Fruit fly (Drosophila melanogaster): Measurements from ENCODE around the gene Prosalpha4.
A peak's percentile ranks its signal among the peaks of the same experiment; 100 is the strongest.

The Prosalpha4 gene

DNA sequence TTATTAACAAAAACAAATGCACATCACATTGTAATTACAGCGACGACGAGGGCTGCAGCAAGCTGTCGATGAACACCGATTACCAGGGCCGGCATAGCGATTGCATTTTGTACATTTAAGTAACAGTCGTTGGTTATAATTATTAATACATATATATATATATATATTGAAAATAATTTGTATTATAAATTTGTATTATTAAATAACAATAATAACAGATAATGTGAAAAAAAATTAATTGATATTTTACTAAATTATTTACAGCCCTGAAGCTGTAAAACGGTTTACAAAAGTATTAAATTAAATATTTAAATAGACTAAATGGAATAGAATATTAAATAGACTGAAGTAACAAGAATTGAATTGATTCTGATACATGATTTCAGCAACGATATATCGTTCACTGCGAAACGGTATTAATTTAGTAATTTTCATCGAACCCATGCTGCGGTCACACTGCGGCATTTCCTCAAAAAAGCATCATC lies at the start of gene Prosalpha4, which contains the start of gene kat80:
TSS of gene Prosalpha4 (plus strand) at position 417 of the 485 bp plus-strand sequence.
TSS of gene kat80 (minus strand) at position 327 of the 485 bp plus-strand sequence.
- no peak for TF ChIP-seq Clk (GFP tag; optimal IDR thresholded peaks at IDR 0.05)
- TF ChIP-seq bab1 (GFP tag; optimal IDR thresholded peaks at IDR 0.05), result no peak
- peak; percentile 22 for TF ChIP-seq pad (GFP tag; optimal IDR thresholded peaks at IDR 0.05)
- peak; percentile 49 for TF ChIP-seq toe (GFP tag; optimal IDR thresholded peaks at IDR 0.05)
- no peak for TF ChIP-seq CG7045 (GFP tag; optimal IDR thresholded peaks at IDR 0.05)
- TF ChIP-seq Mnt (GFP tag; optimal IDR thresholded peaks at IDR 0.05), result peak; percentile 32
- TF ChIP-seq kay (GFP tag; ENCODE audit: borderline replicate concordance), result no peak
- TF ChIP-seq CG12768 (GFP tag; optimal IDR thresholded peaks at IDR 0.05), result no peak
- TF ChIP-seq CG1620 (GFP tag; optimal IDR thresholded peaks at IDR 0.05), result peak; percentile 26
- TF ChIP-seq CG5204 (GFP tag; optimal IDR thresholded peaks at IDR 0.05), result no peak
- no peak for TF ChIP-seq CG33017 (tag; optimal IDR thresholded peaks at IDR 0.05)
- TF ChIP-seq cic (GFP tag; optimal IDR thresholded peaks at IDR 0.05), result no peak
- peak; percentile 72 for TF ChIP-seq CG14711 (tag; optimal IDR thresholded peaks at IDR 0.05)
- TF ChIP-seq Hr96 (GFP tag; optimal IDR thresholded peaks at IDR 0.05), result no peak
- peak; percentile 20 for TF ChIP-seq ovo (GFP tag; optimal IDR thresholded peaks at IDR 0.05)
- no peak for TF ChIP-seq Crg-1 (GFP tag; optimal IDR thresholded peaks at IDR 0.05)
- TF ChIP-seq tj (GFP tag; optimal IDR thresholded peaks at IDR 0.05), result peak; percentile 41
- peak; percentile 68 for TF ChIP-seq CG11617 (GFP tag; optimal IDR thresholded peaks at IDR 0.05)
- TF ChIP-seq CG7101 (tag; optimal IDR thresholded peaks at IDR 0.05), result peak; percentile 68
- no peak for TF ChIP-seq cnc (optimal IDR thresholded peaks at IDR 0.05)

DNA sequence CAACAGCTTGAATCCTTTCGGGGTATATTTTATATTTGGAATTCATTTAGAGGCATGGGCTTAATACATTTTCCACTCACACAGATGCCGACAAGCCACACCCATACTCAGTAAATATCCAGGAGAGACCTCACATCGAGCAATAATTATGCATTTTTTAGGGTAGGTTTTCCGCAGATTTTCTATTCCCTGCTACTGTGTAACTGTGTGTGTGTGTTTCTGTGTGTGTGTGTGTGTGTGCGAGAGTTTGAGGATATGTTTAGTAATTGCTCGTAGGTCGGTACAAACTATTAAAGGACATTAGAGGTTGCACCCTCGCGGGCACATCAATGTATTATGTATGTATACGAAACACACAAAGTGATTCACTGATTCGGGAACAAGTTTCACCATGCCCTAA lies 44.8 kb upstream of the Prosalpha4 start:
- TF ChIP-seq CG5204 (GFP tag; optimal IDR thresholded peaks at IDR 0.05), result no peak
- TF ChIP-seq CG7101 (tag; optimal IDR thresholded peaks at IDR 0.05), result no peak
- TF ChIP-seq pad (GFP tag; optimal IDR thresholded peaks at IDR 0.05), result no peak
- no peak for TF ChIP-seq CG7045 (GFP tag; optimal IDR thresholded peaks at IDR 0.05)
- TF ChIP-seq cnc (optimal IDR thresholded peaks at IDR 0.05), result no peak
- no peak for TF ChIP-seq Mnt (GFP tag; optimal IDR thresholded peaks at IDR 0.05)
- TF ChIP-seq Hr96 (GFP tag; optimal IDR thresholded peaks at IDR 0.05), result no peak

DNA sequence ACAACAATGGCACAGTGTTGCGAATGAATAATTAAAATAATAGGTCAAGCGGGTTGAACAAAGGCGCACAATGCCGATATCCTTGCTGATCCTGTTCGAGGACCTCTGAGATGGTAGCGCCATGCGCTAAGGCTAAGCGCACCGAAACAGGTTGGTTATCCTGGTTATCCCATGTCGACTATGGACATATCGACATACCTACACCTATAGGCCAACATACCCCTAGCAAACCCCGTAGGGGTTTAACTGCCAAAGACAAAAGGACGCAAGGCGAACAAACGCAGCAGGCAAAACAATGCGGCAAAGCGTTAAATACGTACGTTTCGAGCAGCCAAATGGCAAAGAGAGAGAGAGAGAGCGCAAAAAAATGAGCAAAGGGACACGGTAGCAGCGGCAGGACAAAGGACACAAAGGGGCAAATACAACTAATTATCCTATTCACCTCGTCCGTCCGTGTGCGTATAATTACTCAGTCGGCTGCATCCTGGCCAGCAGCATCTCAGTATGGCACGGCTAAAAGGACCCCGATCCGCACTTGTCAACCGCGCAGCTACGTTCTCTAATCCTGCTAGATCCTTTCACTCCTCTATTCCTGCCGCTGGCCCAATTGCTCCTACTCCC lies 34.1 kb upstream of the Prosalpha4 start:
- TF ChIP-seq CG12768 (GFP tag; optimal IDR thresholded peaks at IDR 0.05), result no peak
- no peak for TF ChIP-seq ovo (GFP tag; optimal IDR thresholded peaks at IDR 0.05)
- TF ChIP-seq CG11617 (GFP tag; optimal IDR thresholded peaks at IDR 0.05), result no peak
- no peak for TF ChIP-seq pad (GFP tag; optimal IDR thresholded peaks at IDR 0.05)
- no peak for TF ChIP-seq CG5204 (GFP tag; optimal IDR thresholded peaks at IDR 0.05)
- TF ChIP-seq CG7101 (tag; optimal IDR thresholded peaks at IDR 0.05), result no peak
- TF ChIP-seq Mnt (GFP tag; optimal IDR thresholded peaks at IDR 0.05), result no peak
- no peak for TF ChIP-seq CG33017 (tag; optimal IDR thresholded peaks at IDR 0.05)
- TF ChIP-seq toe (GFP tag; optimal IDR thresholded peaks at IDR 0.05), result no peak
- TF ChIP-seq kay (GFP tag; ENCODE audit: borderline replicate concordance), result no peak
- no peak for TF ChIP-seq Crg-1 (GFP tag; optimal IDR thresholded peaks at IDR 0.05)
- TF ChIP-seq CG1620 (GFP tag; optimal IDR thresholded peaks at IDR 0.05), result no peak
- no peak for TF ChIP-seq bab1 (GFP tag; optimal IDR thresholded peaks at IDR 0.05)
- TF ChIP-seq Hr96 (GFP tag; optimal IDR thresholded peaks at IDR 0.05), result no peak
- TF ChIP-seq tj (GFP tag; optimal IDR thresholded peaks at IDR 0.05), result no peak
- no peak for TF ChIP-seq CG7045 (GFP tag; optimal IDR thresholded peaks at IDR 0.05)
- TF ChIP-seq cnc (optimal IDR thresholded peaks at IDR 0.05), result no peak
- no peak for TF ChIP-seq Clk (GFP tag; optimal IDR thresholded peaks at IDR 0.05)
- no peak for TF ChIP-seq CG14711 (tag; optimal IDR thresholded peaks at IDR 0.05)

DNA sequence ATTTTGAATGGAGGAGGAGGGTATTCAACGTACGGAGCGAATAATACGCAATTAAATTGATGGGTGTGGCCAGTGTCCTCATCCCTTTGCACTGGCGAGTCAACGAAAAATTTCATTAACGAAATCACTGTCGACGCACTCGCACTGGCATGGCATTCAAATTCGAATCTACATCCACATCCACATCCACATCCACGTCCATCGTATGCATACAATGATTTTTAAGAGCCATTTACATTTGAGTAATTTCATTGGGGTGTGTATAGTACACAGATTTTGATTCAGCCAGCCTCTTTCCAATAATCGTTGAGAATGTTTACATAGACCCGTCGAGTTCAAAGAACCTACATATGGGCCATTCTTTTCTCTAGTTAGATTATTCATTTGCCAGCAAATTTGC lies 32.1 kb upstream of the Prosalpha4 start:
- no peak for TF ChIP-seq CG1620 (GFP tag; optimal IDR thresholded peaks at IDR 0.05)
- TF ChIP-seq Mnt (GFP tag; optimal IDR thresholded peaks at IDR 0.05), result no peak
- no peak for TF ChIP-seq cic (GFP tag; optimal IDR thresholded peaks at IDR 0.05)
- TF ChIP-seq Clk (GFP tag; optimal IDR thresholded peaks at IDR 0.05), result no peak
- no peak for TF ChIP-seq CG12768 (GFP tag; optimal IDR thresholded peaks at IDR 0.05)
- TF ChIP-seq CG7045 (GFP tag; optimal IDR thresholded peaks at IDR 0.05), result no peak
- TF ChIP-seq Hr96 (GFP tag; optimal IDR thresholded peaks at IDR 0.05), result no peak
- TF ChIP-seq pad (GFP tag; optimal IDR thresholded peaks at IDR 0.05), result no peak
- TF ChIP-seq bab1 (GFP tag; optimal IDR thresholded peaks at IDR 0.05), result no peak
- TF ChIP-seq CG33017 (tag; optimal IDR thresholded peaks at IDR 0.05), result no peak

DNA sequence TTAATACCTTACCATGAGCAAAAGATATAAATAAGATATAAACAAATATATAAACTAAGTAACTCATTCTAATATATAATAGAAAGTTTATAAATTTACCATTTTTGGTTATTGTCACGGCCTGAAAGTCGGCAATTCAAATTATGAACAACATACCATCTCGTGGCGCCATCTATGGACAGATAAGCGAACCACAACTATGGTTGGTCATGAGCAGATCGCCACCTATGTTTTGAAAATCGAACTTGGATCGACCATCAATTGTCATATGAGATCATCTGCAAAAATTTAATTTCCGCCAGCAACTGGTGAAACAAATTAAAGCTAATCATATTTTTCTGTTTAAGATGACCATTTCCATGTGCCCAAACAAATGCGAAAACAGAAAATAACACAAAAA lies 31.3 kb upstream of the Prosalpha4 start:
- TF ChIP-seq CG11617 (GFP tag; optimal IDR thresholded peaks at IDR 0.05) (no peak), Mnt (GFP tag; optimal IDR thresholded peaks at IDR 0.05) (no peak), Crg-1 (GFP tag; optimal IDR thresholded peaks at IDR 0.05) (no peak), CG1620 (GFP tag; optimal IDR thresholded peaks at IDR 0.05) (no peak), CG5204 (GFP tag; optimal IDR thresholded peaks at IDR 0.05) (no peak), Clk (GFP tag; optimal IDR thresholded peaks at IDR 0.05) (no peak), CG14711 (tag; optimal IDR thresholded peaks at IDR 0.05) (no peak), CG7101 (tag; optimal IDR thresholded peaks at IDR 0.05) (no peak), tj (GFP tag; optimal IDR thresholded peaks at IDR 0.05) (no peak), pad (GFP tag; optimal IDR thresholded peaks at IDR 0.05) (no peak), kay (GFP tag; ENCODE audit: borderline replicate concordance) (no peak), cnc (optimal IDR thresholded peaks at IDR 0.05) (no peak), bab1 (GFP tag; optimal IDR thresholded peaks at IDR 0.05) (no peak), CG7045 (GFP tag; optimal IDR thresholded peaks at IDR 0.05) (no peak), ovo (GFP tag; optimal IDR thresholded peaks at IDR 0.05) (no peak), Hr96 (GFP tag; optimal IDR thresholded peaks at IDR 0.05) (no peak), CG33017 (tag; optimal IDR thresholded peaks at IDR 0.05) (no peak), toe (GFP tag; optimal IDR thresholded peaks at IDR 0.05) (no peak), cic (GFP tag; optimal IDR thresholded peaks at IDR 0.05) (no peak), CG12768 (GFP tag; optimal IDR thresholded peaks at IDR 0.05) (no peak)

DNA sequence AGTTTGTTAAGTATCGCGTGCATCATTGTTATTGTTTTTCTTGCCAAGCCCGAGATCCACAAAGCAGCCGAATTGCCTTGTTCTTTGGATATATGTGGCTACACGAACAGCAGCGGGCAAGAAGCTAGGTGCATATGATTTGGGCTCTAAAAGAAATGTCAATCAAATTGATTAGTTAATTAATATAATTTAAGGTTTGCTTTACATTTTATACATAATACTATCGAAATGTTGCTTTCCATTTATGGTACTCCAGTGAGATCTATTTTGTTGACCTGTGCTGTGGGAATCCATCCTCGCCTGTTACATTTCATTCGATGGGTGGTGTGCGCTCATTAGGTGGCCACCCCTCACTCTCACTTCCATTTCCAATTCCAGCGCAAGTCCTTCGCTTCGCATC lies 12.7 kb upstream of the Prosalpha4 start:
- no peak for TF ChIP-seq cnc (optimal IDR thresholded peaks at IDR 0.05)
- TF ChIP-seq CG11617 (GFP tag; optimal IDR thresholded peaks at IDR 0.05), result no peak
- TF ChIP-seq kay (GFP tag; ENCODE audit: borderline replicate concordance), result no peak
- TF ChIP-seq tj (GFP tag; optimal IDR thresholded peaks at IDR 0.05), result no peak
- no peak for TF ChIP-seq Mnt (GFP tag; optimal IDR thresholded peaks at IDR 0.05)
- no peak for TF ChIP-seq CG1620 (GFP tag; optimal IDR thresholded peaks at IDR 0.05)
- no peak for TF ChIP-seq CG33017 (tag; optimal IDR thresholded peaks at IDR 0.05)
- TF ChIP-seq pad (GFP tag; optimal IDR thresholded peaks at IDR 0.05), result no peak
- TF ChIP-seq CG7101 (tag; optimal IDR thresholded peaks at IDR 0.05), result no peak
- no peak for TF ChIP-seq Clk (GFP tag; optimal IDR thresholded peaks at IDR 0.05)
- TF ChIP-seq ovo (GFP tag; optimal IDR thresholded peaks at IDR 0.05), result no peak
- no peak for TF ChIP-seq cic (GFP tag; optimal IDR thresholded peaks at IDR 0.05)
